Worm (Caenorhabditis elegans): ENCODE measurements around the gene oac-53.

The oac-53 gene

ce11 chrV:16598437-16598836 lies 29.3 kb downstream of the oac-53 start:
- TF ChIP-seq unc-62 (GFP tag; optimal IDR thresholded peaks at IDR 0.05): no peak

ce11 chrV:16596102-16596501 lies 31.7 kb downstream of the oac-53 start:
- no peak for TF ChIP-seq unc-62 (GFP tag; optimal IDR thresholded peaks at IDR 0.05)

ce11 chrV:16595140-16595791 lies 32.5 kb downstream of the oac-53 start, which contains the start of gene cpl-1:
Gene cpl-1 (minus strand): TSS chrV:16595346.
- no peak for TF ChIP-seq unc-62 (GFP tag; optimal IDR thresholded peaks at IDR 0.05)

ce11 chrV:16594514-16594913 lies 33.3 kb downstream of the oac-53 start:
- TF ChIP-seq unc-62 (GFP tag; optimal IDR thresholded peaks at IDR 0.05): no peak

ce11 chrV:16593792-16594059 lies 34.0 kb downstream of the oac-53 start:
- no peak for TF ChIP-seq unc-62 (GFP tag; optimal IDR thresholded peaks at IDR 0.05)

- no peak for TF ChIP-seq unc-62 (GFP tag; optimal IDR thresholded peaks at IDR 0.05)
These were observed 34.6 kb downstream of the oac-53 start for ce11 chrV:16592947-16593791.

ce11 chrV:16591992-16592798 lies 35.6 kb downstream of the oac-53 start, which contains the start of gene srh-269:
Gene srh-269 (minus strand): TSS chrV:16592042.
- TF ChIP-seq unc-62 (GFP tag; optimal IDR thresholded peaks at IDR 0.05): no peak

- no peak for TF ChIP-seq unc-62 (GFP tag; optimal IDR thresholded peaks at IDR 0.05)
These were observed 38.3 kb downstream of the oac-53 start for ce11 chrV:16589488-16589887.

ce11 chrV:16588428-16588827 lies 39.3 kb downstream of the oac-53 start, which contains the start of gene srw-73:
Gene srw-73 (minus strand): TSS chrV:16588528.
- TF ChIP-seq unc-62 (GFP tag; optimal IDR thresholded peaks at IDR 0.05): no peak

- TF ChIP-seq unc-62 (GFP tag; optimal IDR thresholded peaks at IDR 0.05): no peak
These were observed 44.8 kb downstream of the oac-53 start, which contains the start of gene str-150 for ce11 chrV:16582973-16583372. Gene str-150 (plus strand): TSS chrV:16583273.

- TF ChIP-seq unc-62 (GFP tag; optimal IDR thresholded peaks at IDR 0.05): no peak
These were observed 46.7 kb downstream of the oac-53 start for ce11 chrV:16581061-16581460.

- no peak for TF ChIP-seq unc-62 (GFP tag; optimal IDR thresholded peaks at IDR 0.05)
These were observed 47.3 kb downstream of the oac-53 start, which contains the start of gene nhr-271 for ce11 chrV:16580424-16580823. Gene nhr-271 (minus strand): TSS chrV:16580524.

- TF ChIP-seq unc-62 (GFP tag; optimal IDR thresholded peaks at IDR 0.05): no peak
These were observed 51.9 kb downstream of the oac-53 start, which contains the start of gene str-151 for ce11 chrV:16575900-16576299. Gene str-151 (plus strand): TSS chrV:16576200.

Measured in whole organism, dauer.